Fruit fly (Drosophila melanogaster) whole organism, wandering third instar larva: ENCODE data around the gene Lsm12a.
A peak's percentile ranks its signal among the peaks of the same experiment; 100 is the strongest.

Experiments
- Abd-B ChIP-seq: fragments of >200 bp; optimal IDR thresholded peaks from 2 replicates; lab custom pipeline; 2017; ENCODE audit warnings: missing biosample characterization, missing genetic modification characterization
- CG32264 ChIP-seq: fragments of 200-800 bp; sonication (Bioruptor generic); optimal IDR thresholded peaks from 2 replicates; lab custom pipeline; 2016; ENCODE audit warnings: missing biosample characterization, missing genetic modification characterization
- CG9705 ChIP-seq: fragments of 200-800 bp; sonication (Bioruptor generic); optimal IDR thresholded peaks from 2 replicates; lab custom pipeline; 2018; ENCODE audit warnings: missing biosample characterization, mild to moderate bottlenecking, missing genetic modification characterization
- CrebA ChIP-seq: fragments of 200-800 bp; sonication (Bioruptor generic); optimal IDR thresholded peaks from 2 replicates; lab custom pipeline; 2016; ENCODE audit warnings: missing biosample characterization, mild to moderate bottlenecking, missing genetic modification characterization, borderline replicate concordance
- Dfd ChIP-seq: fragments of >200 bp; optimal IDR thresholded peaks from 2 replicates; lab custom pipeline; 2017; ENCODE audit warnings: missing biosample characterization, missing genetic modification characterization
- Dif ChIP-seq: fragments of 200-275, 200-300 bp; sonication (Bioruptor generic); optimal IDR thresholded peaks from 2 replicates; lab custom pipeline; 2018; ENCODE audit warnings: missing biosample characterization, missing genetic modification characterization; ENCODE audit not compliant: partially characterized antibody
- GATAd ChIP-seq: sonication (Bioruptor generic); optimal IDR thresholded peaks from 2 replicates; lab custom pipeline; 2016; ENCODE audit warnings: missing biosample characterization, missing genetic modification characterization
- HLH106 ChIP-seq: fragments of 200-800 bp; optimal IDR thresholded peaks from 3 replicates; lab custom pipeline; 2019; ENCODE audit warnings: missing biosample characterization, mild to moderate bottlenecking, missing genetic modification characterization, moderate library complexity
- Hnf4 ChIP-seq: fragments of 200-800 bp; sonication (Bioruptor generic); optimal IDR thresholded peaks from 2 replicates; lab custom pipeline; 2016; ENCODE audit warnings: missing biosample characterization, mild to moderate bottlenecking, missing genetic modification characterization
- Hr78 ChIP-seq: fragments of >200 bp; optimal IDR thresholded peaks from 2 replicates; lab custom pipeline; 2017; ENCODE audit warnings: missing biosample characterization, missing genetic modification characterization
- Jra ChIP-seq: sonication (Bioruptor generic); optimal IDR thresholded peaks from 2 replicates; lab custom pipeline; 2016; ENCODE audit warnings: missing biosample characterization, missing genetic modification characterization
- Myc ChIP-seq: fragments of >200 bp; optimal IDR thresholded peaks from 2 replicates; lab custom pipeline; 2017
- N ChIP-seq: fragments of >200 bp; optimal IDR thresholded peaks from 2 replicates; lab custom pipeline; 2018; ENCODE audit warnings: missing biosample characterization, missing external identifiers, missing genetic modification characterization
- OdsH ChIP-seq: fragments of 200-800 bp; sonication (Bioruptor generic); optimal IDR thresholded peaks from 2 replicates; lab custom pipeline; 2016; ENCODE audit warnings: missing biosample characterization, mild to moderate bottlenecking, missing genetic modification characterization
- Rel ChIP-seq, 2 experiments: fragments of 200-800 bp; sonication (Bioruptor generic) in 1 of 2; optimal IDR thresholded peaks; 2 replicates in 1 of 2; 3 replicates in 1 of 2; lab custom pipeline; 2016 to 2019; ENCODE audit warnings: mild to moderate bottlenecking in 2 of 2, missing biosample characterization in 2 of 2, missing genetic modification characterization in 2 of 2, moderate library complexity in 1 of 2
- Sp1 ChIP-seq: fragments of 200-800 bp; sonication (Bioruptor generic); optimal IDR thresholded peaks from 3 replicates; lab custom pipeline; 2019; ENCODE audit warnings: missing biosample characterization, mild to moderate bottlenecking, missing genetic modification characterization, moderate library complexity
- Vsx2 ChIP-seq: fragments of 200-300, 225-300 bp; sonication (Bioruptor generic); optimal IDR thresholded peaks from 2 replicates; lab custom pipeline; 2018; ENCODE audit warnings: missing biosample characterization, missing genetic modification characterization; ENCODE audit not compliant: partially characterized antibody
- br ChIP-seq: fragments of 200-800 bp; sonication (Bioruptor generic); optimal IDR thresholded peaks from 2 replicates; lab custom pipeline; 2016; ENCODE audit warnings: missing biosample characterization, missing genetic modification characterization
- dl ChIP-seq, 2 experiments: fragments of 175-275, 200-275 bp in 1 of 2; fragments of 200-275 bp in 1 of 2; sonication (Bioruptor generic); optimal IDR thresholded peaks; lab custom pipeline; 2018; ENCODE audit warnings: mild to moderate bottlenecking in 2 of 2, missing biosample characterization in 2 of 2, missing genetic modification characterization in 2 of 2, moderate library complexity in 2 of 2; ENCODE audit not compliant: partially characterized antibody in 2 of 2, insufficient read depth in 1 of 2
- dsf ChIP-seq: sonication (Bioruptor generic); optimal IDR thresholded peaks from 2 replicates; lab custom pipeline; 2016; ENCODE audit warnings: missing biosample characterization, missing genetic modification characterization, borderline replicate concordance
- ey ChIP-seq: fragments of 200-800 bp; sonication (Bioruptor generic); optimal IDR thresholded peaks from 2 replicates; lab custom pipeline; 2016; ENCODE audit warnings: missing biosample characterization, missing genetic modification characterization
- foxo ChIP-seq, 2 experiments: fragments of 200-800 bp; sonication (Bioruptor generic); optimal IDR thresholded peaks; 2 replicates in 1 of 2; 3 replicates in 1 of 2; lab custom pipeline; 2016 to 2017; ENCODE audit warnings: missing biosample characterization in 2 of 2, missing genetic modification characterization in 2 of 2
- fru ChIP-seq: fragments of 200-800 bp; sonication (Bioruptor generic); optimal IDR thresholded peaks from 3 replicates; lab custom pipeline; 2016; ENCODE audit warnings: missing biosample characterization, mild to moderate bottlenecking, missing genetic modification characterization
- h ChIP-seq: fragments of 200-800 bp; sonication (Bioruptor generic); optimal IDR thresholded peaks from 3 replicates; lab custom pipeline; 2016; ENCODE audit warnings: missing biosample characterization, mild to moderate bottlenecking, missing genetic modification characterization
- jim ChIP-seq: fragments of 175-275, 200-325 bp; sonication (Bioruptor generic); optimal IDR thresholded peaks from 2 replicates; lab custom pipeline; 2016; ENCODE audit warnings: missing biosample characterization, mild to moderate bottlenecking, missing genetic modification characterization
- lola ChIP-seq: fragments of >200 bp; optimal IDR thresholded peaks from 2 replicates; lab custom pipeline; 2017; ENCODE audit warnings: missing biosample characterization, missing genetic modification characterization
- pan ChIP-seq: fragments of >200 bp; optimal IDR thresholded peaks from 2 replicates; lab custom pipeline; 2017
- psq ChIP-seq: fragments of 200-800 bp; sonication (Bioruptor generic); optimal IDR thresholded peaks from 3 replicates; lab custom pipeline; 2017; ENCODE audit warnings: missing biosample characterization, mild to moderate bottlenecking, missing genetic modification characterization, moderate library complexity
- rgr ChIP-seq: fragments of 200-800 bp; sonication (Bioruptor generic); optimal IDR thresholded peaks from 3 replicates; lab custom pipeline; 2016; ENCODE audit warnings: missing biosample characterization, mild to moderate bottlenecking, missing genetic modification characterization
- sage ChIP-seq: fragments of 200-800 bp; sonication (Bioruptor generic); optimal IDR thresholded peaks from 2 replicates; lab custom pipeline; 2016; ENCODE audit warnings: missing biosample characterization, mild to moderate bottlenecking, missing genetic modification characterization
- sv ChIP-seq: fragments of 200-800 bp; sonication (Bioruptor generic); optimal IDR thresholded peaks from 3 replicates; lab custom pipeline; 2016; ENCODE audit warnings: missing biosample characterization, missing genetic modification characterization
- usp ChIP-seq: fragments of >200 bp; optimal IDR thresholded peaks from 2 replicates; lab custom pipeline; 2017; ENCODE audit warnings: missing biosample characterization, missing genetic modification characterization
- woc ChIP-seq: sonication (Bioruptor generic); optimal IDR thresholded peaks from 2 replicates; lab custom pipeline; 2016; ENCODE audit warnings: missing biosample characterization, mild to moderate bottlenecking, missing genetic modification characterization

Lsm12a gene

dm6 chrX:12014800-12015389 is 3.5 kb upstream of the Lsm12a start:
- TF ChIP-seq foxo (GFP tag; optimal IDR thresholded peaks at IDR 0.05; lab: Kevin White, UChicago) = peak in 1 of 2 experiments; percentile 61
- peak; percentile 34 for TF ChIP-seq br (GFP tag; lab: Kevin White, UChicago)
- TF ChIP-seq Sp1 (GFP tag; lab: Kevin White, UChicago) = peak; percentile 40
- peak; percentile 42 for TF ChIP-seq psq (GFP tag; lab: Kevin White, UChicago)
- no peak for TF ChIP-seq dsf (GFP tag; lab: Kevin White, UChicago)
- peak; percentile 70 for TF ChIP-seq sage (GFP tag; lab: Kevin White, UChicago)
- TF ChIP-seq Dfd (GFP tag; lab: Kevin White, UChicago) = no peak
- peak; percentile 17 for TF ChIP-seq Hnf4 (GFP tag; lab: Kevin White, UChicago)
- TF ChIP-seq lola (GFP tag; lab: Kevin White, UChicago) = no peak
- no peak for TF ChIP-seq Rel (GFP tag; optimal IDR thresholded peaks at IDR 0.05; lab: Kevin White, UChicago)
- TF ChIP-seq Rel (tag; optimal IDR thresholded peaks at IDR 0.05; lab: Kevin White, UChicago) = peak; percentile 18
- TF ChIP-seq OdsH (GFP tag; lab: Kevin White, UChicago) = peak; percentile 33
- TF ChIP-seq HLH106 (tag; lab: Kevin White, UChicago) = peak; percentile 46
- peak; percentile 52 for TF ChIP-seq Jra (GFP tag; lab: Kevin White, UChicago)
- TF ChIP-seq h (GFP tag; lab: Kevin White, UChicago) = peak; percentile 59
- peak; percentile 79 for TF ChIP-seq fru (GFP tag; lab: Kevin White, UChicago)
- peak; percentile 53 for TF ChIP-seq rgr (GFP tag; lab: Kevin White, UChicago)
- no peak for TF ChIP-seq jim
- peak; percentile 54 for TF ChIP-seq woc
- peak; percentile 37 for TF ChIP-seq ey
- TF ChIP-seq pan (lab: Kevin White, UChicago) = no peak

dm6 chrX:12017815-12018439 is 513 bp upstream of the Lsm12a start, which contains the start of gene Chrac-16:
Gene Chrac-16, minus strand, starts transcription at chrX:12017961.
- TF ChIP-seq usp = no peak
- TF ChIP-seq Rel (GFP tag; optimal IDR thresholded peaks at IDR 0.05; lab: Kevin White, UChicago) = no peak
- TF ChIP-seq Rel (tag; optimal IDR thresholded peaks at IDR 0.05; lab: Kevin White, UChicago) = peak; percentile 32
- no peak for TF ChIP-seq GATAd (GFP tag; lab: Kevin White, UChicago)
- peak; percentile 30 for TF ChIP-seq woc
- peak; percentile 2 for TF ChIP-seq HLH106 (tag; lab: Kevin White, UChicago)
- TF ChIP-seq dsf (GFP tag; lab: Kevin White, UChicago) = no peak
- no peak for TF ChIP-seq Abd-B (GFP tag; lab: Kevin White, UChicago)

- TF ChIP-seq Myc (lab: Kevin White, UChicago) (peak; percentile 62), CrebA (no peak), psq (GFP tag; lab: Kevin White, UChicago) (no peak), dl (GFP tag; optimal IDR thresholded peaks at IDR 0.05; lab: Kevin White, UChicago; ENCODE audit: insufficient read depth in 1 of 2, partially characterized antibody in 2 of 2) (no peak), HLH106 (tag; lab: Kevin White, UChicago) (no peak), woc (peak; percentile 31)
These were observed 2.4 kb downstream of the Lsm12a start, which contains the start of gene Tango4 for dm6 chrX:12020857-12021256. Gene Tango4, plus strand, starts transcription at chrX:12021068.

- TF ChIP-seq N (GFP tag; lab: Kevin White, UChicago) (no peak), Abd-B (GFP tag; lab: Kevin White, UChicago) (no peak), Hr78 (GFP tag; lab: Kevin White, UChicago) (no peak), Vsx2 (GFP tag; lab: Kevin White, UChicago) (no peak), GATAd (GFP tag; lab: Kevin White, UChicago) (no peak), CG9705 (GFP tag; lab: Kevin White, UChicago) (no peak), h (GFP tag; lab: Kevin White, UChicago) (no peak), HLH106 (tag; lab: Kevin White, UChicago) (no peak), Hnf4 (GFP tag; lab: Kevin White, UChicago) (no peak), CG32264 (GFP tag; lab: Kevin White, UChicago) (no peak), sv (GFP tag; lab: Kevin White, UChicago) (no peak), Dif (GFP tag; lab: Kevin White, UChicago) (no peak), lola (GFP tag; lab: Kevin White, UChicago) (no peak), dl (GFP tag; optimal IDR thresholded peaks at IDR 0.05; lab: Kevin White, UChicago; ENCODE audit: insufficient read depth in 1 of 2, partially characterized antibody in 2 of 2) (no peak), psq (GFP tag; lab: Kevin White, UChicago) (no peak)
- TF ChIP-seq, all 38 proteins: peak for 0
These were observed 3.3 kb downstream of the Lsm12a start for dm6 chrX:12021750-12022149.
